Fruit fly (Drosophila melanogaster): ENCODE measurements around the gene CG10352.
A peak's percentile ranks its signal among the peaks of the same experiment; 100 is the strongest.

CG10352 gene

DNA sequence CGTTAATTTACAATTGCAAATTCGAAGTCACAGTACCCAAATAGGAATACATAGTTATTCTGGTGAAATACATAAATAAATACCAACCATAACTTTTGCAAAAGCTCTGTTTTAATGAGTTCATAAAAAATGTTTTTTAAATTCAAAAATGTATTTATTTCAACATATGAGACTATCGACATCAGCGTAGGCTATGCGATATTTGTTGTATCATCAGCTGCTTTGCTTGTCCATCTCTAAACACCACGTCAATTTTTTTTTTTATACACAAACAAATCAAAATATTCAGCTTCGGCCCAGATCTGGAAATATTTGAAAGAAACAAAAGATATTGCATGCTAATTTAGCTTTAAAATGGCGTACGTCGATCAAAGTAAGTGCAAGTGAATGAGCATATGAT, 11.2 kb upstream of the CG10352 start, which contains the start of gene CG1840 (continued):
- TF ChIP-seq Awh (GFP tag; IDR thresholded peaks at IDR 0.05) (no peak), Spps (tag; optimal IDR thresholded peaks at IDR 0.05) (no peak), Fer3 (tag; optimal IDR thresholded peaks at IDR 0.05) (peak; percentile 13), Max (GFP tag; optimal IDR thresholded peaks at IDR 0.05) (no peak), gfzf (GFP tag; optimal IDR thresholded peaks at IDR 0.05) (peak; percentile 6), CG9609 (GFP tag; optimal IDR thresholded peaks at IDR 0.05) (no peak), CG15514 (GFP tag; optimal IDR thresholded peaks at IDR 0.05) (peak; percentile 53), abd-A (tag; optimal IDR thresholded peaks at IDR 0.05) (no peak), CG11085 (GFP tag; IDR thresholded peaks at IDR 0.05) (no peak), CG15601 (tag; optimal IDR thresholded peaks at IDR 0.05) (no peak), prd (optimal IDR thresholded peaks at IDR 0.05) (no peak), prd (GFP tag; IDR thresholded peaks at IDR 0.05) (no peak), Hr39 (optimal IDR thresholded peaks at IDR 0.05) (no peak), da (GFP tag; optimal IDR thresholded peaks at IDR 0.05) (no peak), CG14710 (tag; optimal IDR thresholded peaks at IDR 0.05) (peak; percentile 26), CG12155 (GFP tag; optimal IDR thresholded peaks at IDR 0.05) (no peak), CG13894 (tag; optimal IDR thresholded peaks at IDR 0.05) (peak; percentile 28), CG9876 (GFP tag; optimal IDR thresholded peaks at IDR 0.05) (no peak), sna (GFP tag; IDR thresholded peaks at IDR 0.05; ENCODE audit: partially characterized antibody) (peak; percentile 51; the same call in 1 of the 2 replicates), sens (GFP tag) (peak; percentile 78), pb (GFP tag; optimal IDR thresholded peaks at IDR 0.05) (no peak), Bgb (GFP tag; IDR thresholded peaks at IDR 0.05; ENCODE audit: partially characterized antibody) (peak; percentile 72), CG17186 (GFP tag; optimal IDR thresholded peaks at IDR 0.05) (no peak), tll (GFP tag; optimal IDR thresholded peaks at IDR 0.05) (no peak), CG4617 (GFP tag; optimal IDR thresholded peaks at IDR 0.05; ENCODE audit: borderline replicate concordance) (peak; percentile 31), CG15269 (tag; optimal IDR thresholded peaks at IDR 0.05) (no peak), bsh (GFP tag; optimal IDR thresholded peaks at IDR 0.05) (no peak), CG10979 (tag; optimal IDR thresholded peaks at IDR 0.05) (no peak), psq (GFP tag; optimal IDR thresholded peaks at IDR 0.05) (no peak), kah (GFP tag; optimal IDR thresholded peaks at IDR 0.05) (no peak), Bdp1 (GFP tag; optimal IDR thresholded peaks at IDR 0.05) (no peak), chm (GFP tag; IDR thresholded peaks at IDR 0.05) (no peak), hbn (GFP tag; IDR thresholded peaks at IDR 0.05; ENCODE audit: partially characterized antibody) (peak; percentile 77), Opbp (GFP tag; IDR thresholded peaks at IDR 0.05; ENCODE audit: partially characterized antibody) (peak; percentile 72), odd (GFP tag; optimal IDR thresholded peaks at IDR 0.05) (no peak), ken (GFP tag; IDR thresholded peaks at IDR 0.05) (no peak), z (GFP tag; IDR thresholded peaks at IDR 0.05) (no peak), CG10431 (GFP tag; optimal IDR thresholded peaks at IDR 0.05) (no peak), CG17359 (tag; optimal IDR thresholded peaks at IDR 0.05) (peak; percentile 65), Ets65A (GFP tag) (no peak), fd102C (GFP tag; optimal IDR thresholded peaks at IDR 0.05) (no peak), CG18476 (GFP tag; optimal IDR thresholded peaks at IDR 0.05) (no peak), inv (GFP tag; IDR thresholded peaks at IDR 0.05; ENCODE audit: partially characterized antibody) (peak; percentile 50; the same call in 1 of the 2 replicates), CG11723 (GFP tag; optimal IDR thresholded peaks at IDR 0.05) (no peak), CG17612 (GFP tag; IDR thresholded peaks at IDR 0.05) (no peak), lilli (GFP tag; optimal IDR thresholded peaks at IDR 0.05) (peak; percentile 8), Mrtf (GFP tag; IDR thresholded peaks at IDR 0.05) (no peak), ato (GFP tag; IDR thresholded peaks at IDR 0.05; ENCODE audit: partially characterized antibody) (peak; percentile 70; the same call in 1 of the 2 replicates), Dref (GFP tag; IDR thresholded peaks at IDR 0.05) (peak; percentile 48), Dad (GFP tag; optimal IDR thresholded peaks at IDR 0.05) (no peak), PHDP (tag; optimal IDR thresholded peaks at IDR 0.05) (peak; percentile 0)

All from whole organism, embryonic.